Fruit fly (Drosophila melanogaster): ENCODE data around the gene Doc3.

The Doc3 gene

DNA sequence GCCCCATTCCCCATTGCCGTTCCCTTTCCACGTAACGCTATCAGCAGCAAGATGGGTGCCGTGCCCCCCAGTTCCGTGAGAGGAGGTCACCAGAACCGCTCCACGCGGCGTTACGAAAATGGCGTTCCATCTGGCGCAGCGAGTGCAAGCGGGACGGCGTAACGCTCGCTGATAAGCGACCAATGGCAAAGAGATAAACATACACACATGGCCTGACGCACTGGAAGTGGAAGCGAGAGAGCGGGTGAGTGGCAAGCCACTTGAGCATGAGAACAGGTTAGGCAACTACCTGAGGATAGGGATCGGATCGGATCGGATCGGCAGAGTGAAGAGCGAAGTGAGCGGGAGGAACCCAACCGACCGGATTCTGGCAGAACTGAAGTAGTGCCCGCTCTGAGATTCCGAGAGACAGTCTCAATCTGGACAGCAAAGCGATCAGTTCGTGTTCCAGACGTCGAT is at the start of gene Doc3:
Doc3 (plus strand) TSS at position 409 of the 459 bp plus-strand sequence.
- TF ChIP-seq CG8478 (optimal IDR thresholded peaks at IDR 0.05) (no peak), CTCF (optimal IDR thresholded peaks at IDR 0.05) (peak in 1 of 2 experiments; percentile 24)

DNA sequence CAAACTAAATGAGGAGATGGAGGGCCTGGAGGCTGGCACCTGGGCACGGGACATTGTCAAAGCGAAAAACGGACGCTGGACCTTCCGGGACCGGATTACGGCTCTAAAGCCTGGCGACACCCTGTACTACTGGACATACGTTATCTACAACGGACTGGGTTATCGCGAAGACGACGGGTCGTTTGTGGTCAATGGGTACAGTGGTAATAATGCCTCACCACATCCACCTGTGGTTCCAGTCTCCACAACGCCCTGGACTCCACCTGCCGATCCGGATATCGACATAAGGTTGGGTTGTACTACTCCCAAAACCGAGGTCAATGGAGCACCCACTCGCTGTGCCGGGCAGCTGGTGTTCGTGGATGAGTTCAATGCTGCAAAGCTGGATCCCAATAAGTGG is 49.8 kb upstream of the Doc3 start:
- TF ChIP-seq CTCF (optimal IDR thresholded peaks at IDR 0.05) (no peak), CG8478 (optimal IDR thresholded peaks at IDR 0.05) (no peak)

DNA sequence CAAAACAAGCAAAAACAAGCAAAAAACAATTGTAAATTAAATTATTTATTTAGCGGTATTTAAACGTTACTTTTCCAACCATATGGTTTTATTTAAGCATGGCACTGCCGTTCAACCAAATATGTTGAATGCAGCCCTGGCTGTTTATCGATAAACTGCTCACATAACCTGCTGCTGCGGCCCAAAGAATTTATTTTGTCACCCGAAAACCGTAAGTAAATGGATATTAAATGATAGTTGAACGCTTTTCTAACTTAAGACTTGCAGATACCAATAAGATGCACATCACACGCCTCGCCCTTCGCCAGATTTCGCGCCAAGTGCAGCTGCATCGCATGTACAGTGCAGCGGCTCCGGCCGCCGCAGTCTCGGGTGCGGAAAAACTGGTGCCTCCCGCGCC is 48.3 kb upstream of the Doc3 start, which contains the start of gene mRpL12:
mRpL12 (plus strand) TSS at position 123 of the 400 bp plus-strand sequence.
- TF ChIP-seq CTCF (optimal IDR thresholded peaks at IDR 0.05) (no peak), CG8478 (optimal IDR thresholded peaks at IDR 0.05) (no peak)

DNA sequence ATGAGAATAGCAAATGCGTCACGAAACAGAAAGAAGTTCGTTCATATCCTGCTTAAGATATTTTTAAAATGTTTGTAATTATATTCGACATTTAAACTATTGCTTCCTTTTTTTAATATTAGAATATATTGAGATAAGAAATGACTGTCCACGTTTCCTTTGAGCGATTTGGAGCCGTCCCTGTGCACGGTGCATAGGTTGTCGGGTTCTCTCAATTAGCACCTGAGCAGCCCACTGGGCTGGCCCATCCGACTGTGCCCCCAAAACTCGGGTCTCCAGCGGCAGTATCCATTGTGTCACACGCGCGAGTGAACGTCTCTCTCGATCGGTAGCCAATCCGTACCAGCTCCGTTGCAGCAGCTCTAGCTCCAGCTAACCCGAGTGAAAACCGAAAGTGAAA is 46.4 kb upstream of the Doc3 start, which contains the start of gene CG13313:
CG13313 (plus strand) TSS at position 301 of the 400 bp plus-strand sequence.
- TF ChIP-seq CTCF (optimal IDR thresholded peaks at IDR 0.05) (no peak), CG8478 (optimal IDR thresholded peaks at IDR 0.05) (no peak)

DNA sequence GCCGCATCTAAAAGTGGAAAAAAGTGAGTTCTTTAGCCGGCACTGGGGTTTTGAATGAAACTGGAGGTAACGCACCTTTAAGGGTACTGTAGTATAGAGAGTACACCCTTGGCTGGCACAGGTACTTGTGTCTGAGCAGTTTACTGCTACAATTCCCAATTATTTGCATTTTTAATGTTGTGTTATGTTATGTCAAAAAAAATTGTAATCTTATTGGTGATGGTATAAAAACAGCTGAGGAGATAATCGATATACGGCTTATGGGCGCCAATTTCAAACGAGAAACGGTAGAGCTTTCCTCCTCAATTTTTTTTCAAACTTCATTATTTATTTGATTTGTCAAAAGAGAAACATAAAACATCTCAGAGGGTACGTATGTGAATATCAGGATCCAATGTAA is 40.5 kb upstream of the Doc3 start, which contains the start of gene ValRS-m:
ValRS-m (minus strand) TSS at position 312 of the 400 bp plus-strand sequence.
- no peak for TF ChIP-seq CTCF (optimal IDR thresholded peaks at IDR 0.05)
- TF ChIP-seq CG8478 (optimal IDR thresholded peaks at IDR 0.05) = no peak

DNA sequence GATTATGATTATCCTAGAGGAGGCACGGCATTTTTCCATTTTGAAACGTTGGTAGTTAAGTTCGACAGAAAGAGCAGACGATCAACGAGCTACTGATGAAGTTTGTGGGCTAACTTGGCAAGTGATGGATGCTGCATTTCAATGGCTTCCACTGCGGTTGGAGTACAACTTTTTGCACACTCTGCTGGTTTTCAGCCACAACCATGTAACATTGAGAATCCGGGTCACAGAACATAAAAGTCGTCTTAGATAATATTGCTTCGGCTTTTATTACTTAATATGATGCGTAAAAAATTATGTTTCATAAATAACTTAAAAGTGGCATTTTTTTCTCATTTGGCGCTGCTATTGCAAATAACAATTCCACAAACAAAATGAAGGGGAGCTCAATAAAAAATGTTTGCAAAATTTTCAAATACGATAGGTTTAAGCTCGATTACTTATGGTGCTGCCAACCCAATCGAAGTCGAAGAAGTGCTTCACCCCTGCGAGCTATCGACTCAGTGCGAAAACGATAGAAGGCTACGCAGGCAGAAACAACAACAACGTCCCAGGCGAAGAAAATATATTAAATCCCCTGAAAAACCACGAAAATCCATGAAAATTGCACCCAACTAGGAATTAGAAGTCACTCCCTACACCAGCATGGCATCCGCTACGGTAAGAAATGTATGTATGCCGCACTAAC is 38.5 kb upstream of the Doc3 start, which contains the start of the genes CG5653 and CG5021:
CG5653 (minus strand) TSS at position 51 of the 688 bp plus-strand sequence.
CG5021 (plus strand) TSS at position 506 of the 688 bp plus-strand sequence.
- no peak for TF ChIP-seq CG8478 (optimal IDR thresholded peaks at IDR 0.05)

DNA sequence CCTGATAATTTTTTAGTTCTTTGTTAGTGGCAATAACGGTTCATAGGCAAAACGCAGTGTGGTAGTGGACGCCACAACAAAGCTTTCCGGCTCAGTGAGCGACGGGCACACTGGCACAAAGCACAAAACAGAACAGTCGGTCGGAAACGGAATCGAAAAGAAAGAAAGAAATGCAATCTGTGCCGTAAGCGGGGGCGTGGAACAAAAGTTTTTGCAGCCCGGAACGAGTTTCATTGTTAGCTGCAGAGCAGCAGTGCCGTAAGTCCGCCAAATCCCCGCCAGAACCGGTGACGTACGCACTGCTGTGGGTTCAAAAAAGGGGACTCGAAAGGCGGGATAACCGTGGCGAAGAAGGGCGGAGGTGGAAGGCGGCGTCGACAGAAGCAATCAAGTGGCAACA is 36.6 kb upstream of the Doc3 start, which contains the start of gene CG5026:
CG5026 (plus strand) TSS at position 92 of the 400 bp plus-strand sequence.
- TF ChIP-seq CG8478 (optimal IDR thresholded peaks at IDR 0.05) (no peak), CTCF (optimal IDR thresholded peaks at IDR 0.05) (no peak)

DNA sequence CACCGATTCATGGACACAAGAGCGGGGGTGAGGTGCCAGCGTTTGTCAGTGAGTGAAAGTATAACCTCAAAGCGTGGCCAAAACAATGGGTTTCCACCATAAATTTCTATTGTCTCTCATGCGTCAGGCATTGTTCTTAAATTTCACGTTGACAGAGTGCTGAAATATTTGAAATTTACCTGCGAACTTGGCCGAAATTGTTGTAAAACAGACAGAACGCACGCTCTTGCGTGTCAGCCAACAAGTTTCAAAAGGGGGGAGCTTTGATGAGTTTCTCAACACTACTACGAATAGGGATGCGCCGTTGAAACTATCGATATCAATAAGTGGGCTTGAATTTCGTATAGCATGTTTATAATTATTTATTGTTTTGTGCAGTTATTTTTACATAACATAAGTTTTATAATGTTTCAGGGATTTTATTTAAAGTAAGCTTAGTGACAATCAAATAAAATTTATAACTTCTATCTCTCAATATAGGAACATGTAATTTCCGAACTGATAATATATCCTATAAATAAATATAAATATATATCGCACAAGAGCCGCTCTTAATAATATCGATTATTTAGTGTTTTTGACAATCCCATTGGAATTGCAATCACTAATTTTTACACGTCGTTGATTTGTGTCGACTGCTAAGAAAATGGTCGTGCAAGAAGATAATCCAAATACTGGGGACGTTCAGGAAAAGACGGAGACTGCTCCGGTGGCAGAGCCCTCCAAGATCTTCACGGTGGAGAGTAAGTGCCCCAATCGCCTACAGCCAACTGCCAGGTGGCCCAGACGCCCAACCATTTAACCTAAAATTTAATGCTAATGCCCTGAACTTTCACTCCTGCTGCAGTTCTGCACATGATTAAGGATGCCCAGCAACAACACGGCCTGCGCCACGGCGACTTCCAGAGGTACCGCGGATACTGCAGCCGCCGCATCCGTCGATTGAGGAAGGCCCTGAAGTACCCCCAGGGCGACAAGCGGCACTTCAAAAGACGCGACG is 30.2 kb upstream of the Doc3 start, which contains the start of the genes pix and Srp68:
pix (minus strand) TSS at position 288 of the 1,000 bp plus-strand sequence.
Srp68 (plus strand) TSS at position 569 of the 1,000 bp plus-strand sequence.
- TF ChIP-seq CG8478 (optimal IDR thresholded peaks at IDR 0.05) (no peak), CTCF (optimal IDR thresholded peaks at IDR 0.05) (no peak)

DNA sequence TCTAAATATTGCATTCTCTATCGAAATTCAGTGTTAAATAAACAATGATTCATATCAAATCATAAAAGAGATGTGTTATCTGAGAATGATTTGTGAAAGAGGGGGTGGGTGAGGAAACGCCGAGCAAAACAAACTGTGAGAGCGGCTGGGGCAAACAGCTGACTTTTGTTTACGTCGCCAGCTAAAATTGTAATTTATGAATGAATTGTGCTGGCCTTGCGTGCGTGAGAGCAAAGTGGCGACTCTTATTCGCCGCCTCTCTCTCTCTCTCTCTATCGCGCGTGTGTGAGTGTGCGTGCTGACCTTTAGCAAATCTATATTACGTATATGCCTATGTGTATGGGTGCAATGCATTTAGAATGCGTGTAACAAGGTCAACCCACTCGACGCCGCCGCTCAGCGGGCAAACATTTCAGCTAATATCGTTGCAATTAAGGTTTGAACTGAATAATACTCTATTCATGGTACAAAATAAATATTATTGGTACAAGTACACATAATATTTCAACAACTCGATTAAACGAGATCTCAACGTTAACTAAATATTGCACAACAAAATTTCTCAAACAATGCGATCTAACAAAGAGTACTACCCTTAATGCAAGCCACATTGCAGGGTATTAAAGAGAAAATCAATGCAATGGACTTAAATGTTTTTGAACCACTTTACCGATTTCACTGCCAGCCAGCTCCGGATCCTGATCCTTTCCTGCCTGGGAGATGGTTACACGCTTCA is 26.1 kb upstream of the Doc3 start:
- TF ChIP-seq CG8478 (optimal IDR thresholded peaks at IDR 0.05) (no peak), CTCF (optimal IDR thresholded peaks at IDR 0.05) (no peak)

DNA sequence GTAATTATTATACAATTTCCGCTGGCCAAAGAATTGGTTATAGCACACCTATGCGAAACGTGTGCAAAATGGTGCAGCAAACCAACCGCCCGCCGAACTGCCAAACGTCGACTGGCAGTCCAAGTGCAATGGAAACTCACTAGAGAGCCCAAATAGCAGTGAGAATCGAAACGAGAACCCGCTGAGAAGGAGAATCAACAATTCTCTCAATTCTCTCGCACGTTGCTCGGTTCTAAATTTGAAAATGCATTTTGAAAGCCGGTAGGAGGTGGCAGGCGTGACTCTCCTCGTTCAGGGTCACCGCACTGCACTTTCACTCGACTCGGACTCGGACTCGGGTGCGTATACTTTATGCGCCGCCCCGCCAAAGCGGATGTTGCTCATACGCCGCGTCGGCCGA is 25.2 kb upstream of the Doc3 start, which contains the start of gene CG5644:
CG5644 (minus strand) TSS at position 101 of the 400 bp plus-strand sequence.
- TF ChIP-seq CTCF (optimal IDR thresholded peaks at IDR 0.05) = no peak
- no peak for TF ChIP-seq CG8478 (optimal IDR thresholded peaks at IDR 0.05)

DNA sequence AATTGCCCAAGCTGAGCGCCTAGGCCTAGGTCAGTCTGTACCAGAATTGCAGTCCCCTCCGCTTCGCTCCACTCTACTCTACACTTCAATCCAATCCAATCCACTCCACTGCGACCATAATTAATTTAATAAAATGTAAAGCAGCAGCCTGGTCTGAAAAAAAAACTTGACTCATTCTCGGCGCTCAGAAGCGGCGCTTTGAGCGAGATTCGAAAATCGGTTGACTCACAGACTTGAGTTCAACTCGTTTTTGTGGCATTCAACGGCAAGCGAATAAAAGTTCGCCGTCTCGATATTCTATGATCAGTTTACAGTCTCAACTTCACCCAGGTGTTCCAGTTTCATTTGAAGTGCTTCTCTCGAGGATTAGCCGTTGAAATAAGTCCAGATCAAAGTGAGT is 23.5 kb upstream of the Doc3 start, which contains the start of gene CG13314:
CG13314 (plus strand) TSS at position 301 of the 400 bp plus-strand sequence.
- TF ChIP-seq CG8478 (optimal IDR thresholded peaks at IDR 0.05) = no peak
- no peak for TF ChIP-seq CTCF (optimal IDR thresholded peaks at IDR 0.05)

DNA sequence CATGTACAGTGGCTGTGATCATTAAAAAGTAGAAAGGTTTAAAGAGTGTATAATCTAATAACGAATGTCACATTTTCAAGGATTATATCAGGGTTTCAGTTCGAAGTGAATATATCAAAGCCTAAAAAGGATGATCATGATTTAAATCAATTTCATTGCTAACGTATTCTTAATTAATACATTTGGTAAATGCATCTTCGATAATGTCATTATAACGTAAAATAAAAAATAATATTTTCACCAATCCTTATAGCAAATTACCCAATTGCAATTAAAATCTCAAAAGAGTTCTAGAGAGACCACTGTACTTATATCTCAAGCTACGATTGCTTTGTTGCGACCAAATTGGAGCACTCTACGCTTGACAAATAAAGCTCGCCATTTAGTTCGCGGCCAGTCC is 23.0 kb upstream of the Doc3 start:
- TF ChIP-seq CTCF (optimal IDR thresholded peaks at IDR 0.05) (no peak), CG8478 (optimal IDR thresholded peaks at IDR 0.05) (no peak)

DNA sequence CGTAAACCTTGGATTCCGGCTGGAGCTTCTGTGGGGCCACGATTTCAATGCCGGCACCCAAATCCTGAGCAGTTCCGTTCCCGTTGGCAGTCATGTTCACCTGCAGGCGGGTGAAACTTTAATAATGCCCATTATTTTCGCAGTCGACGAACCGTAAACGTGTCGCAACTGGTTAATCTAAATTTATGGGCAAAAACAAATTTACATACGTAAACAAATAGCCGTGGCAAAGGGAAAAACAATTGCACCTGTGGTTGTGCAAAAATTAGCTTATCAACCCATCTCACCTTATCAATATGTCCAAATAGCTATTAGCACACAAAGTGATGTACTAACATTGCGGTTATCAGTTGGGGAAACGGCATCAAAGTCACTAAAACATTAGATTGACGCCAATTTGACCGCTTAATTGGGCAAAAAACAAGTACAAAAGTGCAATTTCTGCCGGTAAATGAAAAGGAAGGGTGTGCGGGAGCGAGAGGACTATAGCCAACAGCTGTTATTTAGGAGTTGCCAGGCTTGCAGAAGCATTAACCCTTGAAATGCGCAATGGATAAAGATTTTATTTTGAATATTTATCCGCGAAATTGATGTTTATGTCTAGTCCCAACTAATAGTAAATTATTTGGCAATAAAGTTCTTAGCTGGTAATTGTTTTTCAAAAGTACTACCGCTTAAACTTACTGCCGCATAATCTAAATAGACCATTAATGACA is 19.7 kb upstream of the Doc3 start:
- no peak for TF ChIP-seq CTCF (optimal IDR thresholded peaks at IDR 0.05)
- TF ChIP-seq CG8478 (optimal IDR thresholded peaks at IDR 0.05) = no peak
